Worm (Caenorhabditis elegans): ENCODE results near the gene Y57G11C.1147.

- no peak for TF ChIP-seq ama-1 (optimal IDR thresholded peaks at IDR 0.05)
- no peak for TF ChIP-seq ets-7 (tag; optimal IDR thresholded peaks at IDR 0.05)
These were observed 3.6 kb upstream of the Y57G11C.1147 start for ce11 chrIV:14800931-14801330.
